Fruit fly (Drosophila melanogaster): ENCODE results near the gene CG9213.

Gene CG9213

DNA sequence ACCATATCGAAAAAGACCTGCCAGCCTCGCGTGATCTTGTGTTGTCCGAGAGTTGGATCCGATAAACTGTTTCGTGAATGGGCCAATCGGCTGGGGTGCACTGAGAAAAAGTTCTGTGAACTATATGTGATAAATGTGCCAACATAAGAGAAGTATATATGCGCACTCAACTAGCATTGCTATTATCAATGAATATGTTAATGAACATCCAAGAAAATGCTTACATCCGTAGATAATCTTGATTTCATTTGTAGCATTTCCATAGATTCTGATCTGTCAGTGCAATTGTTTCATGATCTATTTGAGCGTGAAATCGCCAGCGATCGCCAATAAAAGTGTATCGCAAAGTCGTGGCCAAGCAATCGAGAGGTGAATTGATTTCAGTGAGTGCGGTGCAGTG lies 26.9 kb upstream of the CG9213 start:
- TF ChIP-seq CTCF (optimal IDR thresholded peaks at IDR 0.05) (no peak), CG8478 (optimal IDR thresholded peaks at IDR 0.05) (no peak)

DNA sequence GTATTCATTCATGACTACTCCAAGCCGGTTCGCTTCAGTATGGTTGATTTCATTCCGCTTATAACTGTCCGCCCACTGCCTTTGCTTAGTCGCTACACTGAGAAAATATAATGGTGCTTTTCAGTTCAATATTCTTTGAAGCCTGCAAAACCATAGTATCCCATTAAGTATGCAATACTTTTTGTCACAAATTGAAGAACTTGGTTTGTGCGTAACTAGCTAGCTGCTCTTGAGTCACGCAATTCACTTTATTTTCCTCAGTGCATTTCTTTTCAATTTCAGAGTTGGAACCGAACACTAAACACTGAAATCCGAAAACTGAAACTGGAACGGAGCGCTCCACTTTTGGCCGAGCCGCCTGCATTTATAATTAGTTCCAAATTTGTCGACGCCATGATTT lies 25.4 kb upstream of the CG9213 start:
- TF ChIP-seq CTCF (optimal IDR thresholded peaks at IDR 0.05) = no peak
- no peak for TF ChIP-seq CG8478 (optimal IDR thresholded peaks at IDR 0.05)

DNA sequence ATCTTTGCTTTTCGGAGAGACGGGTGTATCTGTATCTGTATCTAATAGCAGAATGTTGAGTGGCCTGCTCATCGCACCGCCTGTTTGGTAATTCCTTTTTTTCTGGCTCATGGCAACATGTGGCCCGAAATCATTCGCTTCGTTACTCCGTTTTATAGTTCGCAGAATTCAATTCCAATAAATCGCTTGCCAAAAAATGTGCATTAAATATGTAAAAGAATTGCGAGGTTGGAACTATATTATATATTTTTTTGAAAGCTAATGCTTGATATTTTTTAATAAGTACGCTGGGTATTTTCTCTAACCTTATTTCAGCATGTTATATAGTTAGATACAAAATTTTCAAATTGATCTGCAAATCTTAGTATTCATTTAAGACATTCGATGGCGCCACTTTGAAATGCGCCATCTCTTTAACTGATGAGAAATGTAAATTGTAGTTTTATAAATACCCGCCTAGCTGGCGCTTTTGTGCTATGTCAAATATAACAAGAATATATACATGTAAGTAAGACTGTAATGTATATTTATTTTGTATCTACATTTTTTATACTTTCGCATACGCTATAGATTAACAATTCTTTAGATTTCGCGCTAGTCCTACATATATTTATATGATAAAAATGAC lies 20.0 kb upstream of the CG9213 start:
- TF ChIP-seq CG8478 (optimal IDR thresholded peaks at IDR 0.05) (no peak), CTCF (optimal IDR thresholded peaks at IDR 0.05) (peak; percentile 78 to 92)

DNA sequence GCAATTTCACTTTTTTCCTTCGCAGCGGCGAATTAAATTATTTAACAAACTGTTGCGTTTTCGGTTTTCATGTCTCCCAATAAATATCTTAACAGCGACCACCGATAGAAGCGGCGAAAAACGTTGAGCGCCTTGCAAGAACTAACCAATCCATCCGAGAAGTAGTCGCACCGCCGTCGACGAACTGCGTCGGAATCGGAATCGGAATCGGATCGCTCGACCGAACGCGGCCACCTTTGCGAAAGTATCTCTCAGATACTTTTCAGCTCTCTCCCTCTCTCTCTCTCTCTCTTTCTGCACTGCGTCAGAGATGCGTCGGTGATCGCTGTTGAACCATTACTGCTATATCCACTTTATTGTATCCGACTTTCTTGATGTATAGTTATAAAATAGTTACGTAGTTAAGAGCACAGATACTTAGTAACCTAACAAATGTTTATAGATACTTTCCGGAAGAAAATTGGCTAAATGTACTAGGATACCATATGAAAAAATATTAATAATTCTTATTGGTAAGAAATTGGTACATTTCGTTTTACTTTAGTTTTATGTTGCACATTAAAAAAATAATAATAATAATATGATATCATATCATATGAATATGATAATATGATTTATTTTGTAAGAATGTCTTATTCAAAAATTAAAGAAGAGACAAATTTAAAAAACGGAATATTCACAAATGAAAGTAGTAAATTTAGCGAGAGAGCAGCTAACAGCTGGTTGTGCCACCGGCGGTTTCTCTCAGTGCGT lies 19.3 kb upstream of the CG9213 start, which contains the start of gene Chsy:
Chsy (minus strand) TSS at position 58 of the 753 bp plus-strand sequence.
- TF ChIP-seq CG8478 (optimal IDR thresholded peaks at IDR 0.05) (no peak), CTCF (optimal IDR thresholded peaks at IDR 0.05) (no peak)

DNA sequence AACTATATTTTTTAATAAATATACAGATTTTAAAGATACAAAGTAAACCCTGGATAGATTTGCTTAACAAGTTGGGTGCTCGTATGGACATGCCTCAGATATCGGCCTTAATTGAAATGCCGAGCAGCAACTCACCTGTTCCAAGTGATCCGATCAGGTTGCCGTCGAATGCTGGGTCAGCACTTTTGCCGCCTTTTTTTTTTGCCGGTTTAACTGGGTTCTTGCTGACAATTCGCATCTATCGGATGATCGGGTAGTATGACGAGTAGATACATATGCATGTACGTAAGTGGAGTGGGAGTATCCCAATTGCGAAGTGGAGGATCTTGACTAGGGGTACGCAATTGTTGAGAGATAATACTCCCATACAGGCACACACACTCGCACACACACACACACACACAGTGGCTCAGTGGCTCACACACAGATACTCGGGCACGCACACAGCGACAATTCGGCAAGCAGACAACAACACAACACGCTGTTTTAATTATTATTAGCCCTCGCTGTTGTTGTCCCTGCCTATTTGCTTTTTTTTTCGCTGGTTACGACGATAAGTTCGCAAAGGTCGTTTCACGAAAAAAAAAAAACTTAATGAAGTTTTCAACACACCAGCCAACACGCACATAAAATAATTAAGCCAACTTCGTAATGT lies 18.6 kb upstream of the CG9213 start:
- TF ChIP-seq CTCF (optimal IDR thresholded peaks at IDR 0.05) = no peak
- no peak for TF ChIP-seq CG8478 (optimal IDR thresholded peaks at IDR 0.05)

DNA sequence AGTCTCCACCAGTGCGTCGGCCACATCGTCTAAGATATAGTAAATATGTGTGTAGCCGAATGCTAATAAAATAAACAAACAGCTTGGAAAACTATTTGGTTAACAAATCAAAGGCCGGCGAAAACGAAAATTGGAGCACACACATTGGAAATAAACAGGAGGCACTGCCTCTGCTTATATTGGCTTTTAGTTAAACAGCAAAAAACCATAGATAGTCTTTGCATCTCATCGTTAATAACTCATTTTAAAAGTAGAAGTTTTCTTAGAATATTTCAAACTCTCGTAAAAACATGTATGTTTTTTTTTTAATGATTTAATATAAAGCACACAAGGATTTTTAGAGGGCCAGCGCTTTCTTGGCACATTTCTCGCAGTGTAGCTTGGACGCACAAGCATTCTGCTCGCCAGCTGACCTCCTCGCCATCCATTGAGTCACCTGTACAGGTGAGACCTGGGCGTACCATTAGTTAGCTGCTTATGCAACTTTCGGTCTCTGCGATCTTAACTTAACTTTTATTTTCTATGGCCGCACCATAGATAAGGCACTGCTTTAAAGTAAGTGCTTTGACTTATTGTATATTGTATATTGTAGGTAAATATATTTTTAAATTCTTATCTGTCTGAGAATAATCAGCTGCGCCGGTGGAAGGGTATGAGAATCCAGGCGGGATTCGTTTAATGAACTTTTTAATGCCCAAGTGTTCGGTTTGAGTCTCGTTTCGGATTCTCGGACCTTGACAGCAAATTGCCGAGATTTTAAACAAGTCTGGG lies 17.6 kb upstream of the CG9213 start:
- TF ChIP-seq CTCF (optimal IDR thresholded peaks at IDR 0.05) (no peak), CG8478 (optimal IDR thresholded peaks at IDR 0.05) (no peak)

DNA sequence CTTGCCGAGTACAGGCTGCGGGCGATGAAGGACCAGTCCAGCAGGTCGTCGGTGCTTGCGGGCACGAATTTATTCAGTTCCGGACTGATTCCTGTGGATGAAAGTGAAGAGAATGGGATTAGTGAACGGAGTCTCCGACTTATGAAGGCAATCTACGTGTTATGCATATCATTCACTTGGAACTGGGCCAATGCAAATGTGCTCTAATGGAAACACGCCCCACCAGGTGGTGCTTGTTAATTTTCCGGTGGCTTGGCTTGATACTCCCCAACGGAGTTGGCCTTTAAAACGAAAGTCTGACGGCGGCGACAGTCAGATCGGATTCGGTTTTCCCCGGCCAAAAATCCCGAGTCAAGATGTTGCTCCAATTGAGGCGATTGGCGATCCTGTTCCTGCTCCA lies 13.1 kb upstream of the CG9213 start, which contains the start of gene Alp11:
Alp11 (plus strand) TSS at position 301 of the 400 bp plus-strand sequence.
- TF ChIP-seq CTCF (optimal IDR thresholded peaks at IDR 0.05) = no peak
- no peak for TF ChIP-seq CG8478 (optimal IDR thresholded peaks at IDR 0.05)

DNA sequence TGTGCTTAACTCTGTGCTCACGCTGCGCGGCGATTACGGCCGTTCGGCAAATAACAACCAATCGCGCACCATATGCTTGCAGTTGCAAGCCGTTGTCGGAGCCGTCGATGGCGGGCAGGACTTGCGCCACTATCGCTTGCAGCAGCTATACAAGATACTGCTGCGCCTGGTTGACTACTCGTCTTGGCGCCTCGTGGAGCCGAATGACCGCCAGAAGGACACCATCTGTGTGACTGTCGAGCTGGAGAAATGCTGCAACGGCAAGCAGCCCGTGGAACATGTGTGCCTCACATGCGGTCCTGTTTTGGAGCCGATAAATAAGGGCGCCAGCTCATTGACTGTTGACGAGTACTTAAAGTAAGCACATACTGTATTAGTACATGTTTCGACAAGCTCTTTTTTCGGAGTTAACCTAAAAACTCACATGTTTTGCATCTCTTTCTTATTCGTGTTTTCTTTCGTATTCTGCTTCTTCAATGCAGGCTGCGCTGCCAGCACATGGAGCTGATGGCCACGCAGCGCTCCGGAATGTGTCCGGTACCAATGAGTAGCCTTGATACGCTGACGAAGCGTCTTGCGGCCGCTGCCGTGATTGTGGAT lies 9.6 kb upstream of the CG9213 start:
- TF ChIP-seq CTCF (optimal IDR thresholded peaks at IDR 0.05) (no peak), CG8478 (optimal IDR thresholded peaks at IDR 0.05) (no peak)

DNA sequence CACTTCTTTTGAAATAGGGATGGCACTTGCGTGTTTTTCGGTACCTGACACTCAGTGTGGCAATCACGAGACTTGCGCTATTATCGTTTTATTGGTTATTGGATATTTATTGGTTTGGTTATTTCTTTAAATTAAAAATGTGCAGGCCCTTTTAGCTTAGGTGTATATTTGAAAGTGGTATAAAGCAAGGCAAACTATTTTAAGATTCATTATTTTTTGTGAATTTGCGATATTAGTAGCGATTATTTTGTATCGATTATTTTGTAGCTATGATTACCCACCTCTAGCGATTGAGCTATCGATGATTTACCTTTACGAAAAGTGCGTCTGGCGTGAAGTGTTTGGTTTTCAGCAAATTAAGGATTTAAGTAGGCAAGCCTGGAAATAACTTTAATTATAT lies 8.5 kb upstream of the CG9213 start, which contains the start of the genes CG9215 and CG8097:
CG9215 (minus strand) TSS at position 22 of the 400 bp plus-strand sequence.
CG8097 (plus strand) TSS at position 307 of the 400 bp plus-strand sequence.
- TF ChIP-seq CG8478 (optimal IDR thresholded peaks at IDR 0.05) (no peak), CTCF (optimal IDR thresholded peaks at IDR 0.05) (no peak)

DNA sequence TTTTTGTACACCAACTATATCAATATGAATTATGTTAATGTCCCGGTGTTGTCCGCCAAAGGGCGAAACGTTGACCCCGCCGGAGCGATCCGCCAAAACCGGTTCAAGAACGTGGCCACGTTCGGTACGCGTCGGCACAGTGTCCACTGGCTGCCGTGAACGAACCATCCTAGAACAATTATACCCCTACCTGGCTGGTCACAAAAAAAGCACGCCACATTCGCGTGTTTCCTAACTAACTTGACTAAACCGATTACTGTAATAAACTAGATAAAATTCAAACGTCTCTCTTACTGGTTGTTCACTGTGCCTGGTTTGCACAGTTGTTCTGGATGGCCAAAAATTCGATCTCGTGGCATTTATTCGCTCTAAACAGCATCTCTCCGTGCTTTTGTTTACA lies 5.2 kb upstream of the CG9213 start:
- TF ChIP-seq CTCF (optimal IDR thresholded peaks at IDR 0.05) (no peak), CG8478 (optimal IDR thresholded peaks at IDR 0.05) (no peak)

DNA sequence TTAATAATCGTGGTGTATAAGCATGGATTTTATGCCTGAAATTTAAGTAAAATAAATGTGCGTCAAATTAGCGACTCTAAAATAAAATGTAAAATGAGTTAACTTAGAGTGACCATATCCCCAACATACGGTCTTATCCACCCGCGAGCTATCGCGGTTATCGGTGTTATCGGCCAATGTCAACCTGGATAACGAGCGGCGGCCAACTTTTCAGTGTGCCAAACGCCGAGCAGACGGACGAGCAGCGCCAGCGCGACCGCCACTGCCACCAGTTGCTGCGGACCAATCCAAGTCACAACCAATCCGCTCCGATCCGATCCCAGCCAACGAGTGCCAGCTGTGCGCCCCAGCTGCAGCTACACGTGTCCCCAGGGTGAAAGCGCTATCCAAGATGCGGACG lies 3.7 kb upstream of the CG9213 start, which contains the start of the genes cerv and CG7872:
cerv (minus strand) TSS at position 129 of the 400 bp plus-strand sequence.
CG7872 (plus strand) TSS at position 163 of the 400 bp plus-strand sequence.
- TF ChIP-seq CTCF (optimal IDR thresholded peaks at IDR 0.05) (peak in 1 of 2 experiments; percentile 2), CG8478 (optimal IDR thresholded peaks at IDR 0.05) (no peak)

DNA sequence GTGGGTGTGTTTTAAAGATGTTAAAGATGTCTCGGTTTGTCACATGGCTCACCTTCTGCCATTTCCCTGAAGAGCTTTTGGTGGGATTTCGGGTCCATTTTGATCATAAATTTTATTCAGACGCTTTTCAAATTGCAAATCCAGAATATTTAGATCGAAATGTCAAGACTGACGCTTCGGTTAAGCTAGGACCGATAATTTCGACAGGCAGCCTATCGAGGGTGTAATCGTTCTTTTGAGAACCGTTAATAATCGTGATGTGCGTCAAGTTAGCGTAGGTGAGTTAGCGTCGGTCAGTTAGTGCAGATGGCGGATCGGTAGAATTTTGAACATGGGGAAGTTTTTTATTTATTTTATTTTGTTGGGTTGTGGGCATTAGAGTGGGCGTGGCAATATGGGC lies 1.2 kb upstream of the CG9213 start, which contains the start of gene CG42299:
CG42299 (minus strand) TSS at position 127 of the 400 bp plus-strand sequence.
- TF ChIP-seq CTCF (optimal IDR thresholded peaks at IDR 0.05) (no peak), CG8478 (optimal IDR thresholded peaks at IDR 0.05) (no peak)

DNA sequence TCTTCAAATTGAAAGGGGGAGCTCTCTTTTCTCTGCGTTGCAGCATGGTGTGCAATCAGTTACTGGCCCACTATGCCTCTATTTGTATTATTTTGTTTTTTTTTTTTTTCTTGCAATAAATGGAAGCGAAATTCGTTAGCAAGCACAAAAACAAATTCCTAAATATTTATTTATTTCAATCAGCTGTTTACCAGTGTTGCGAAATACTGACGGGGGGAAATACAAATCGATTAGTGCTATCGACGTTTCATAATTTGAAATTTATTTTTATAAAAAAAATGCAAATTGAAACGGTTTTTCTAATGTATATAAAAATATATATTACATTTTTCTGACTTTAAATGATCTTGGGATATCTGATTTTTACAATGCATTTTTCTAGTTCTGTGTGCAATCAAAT lies 2.4 kb downstream of the CG9213 start, which contains the start of gene CG15643:
CG15643 (minus strand) TSS at position 211 of the 400 bp plus-strand sequence.
- TF ChIP-seq CTCF (optimal IDR thresholded peaks at IDR 0.05) (no peak), CG8478 (optimal IDR thresholded peaks at IDR 0.05) (no peak)

DNA sequence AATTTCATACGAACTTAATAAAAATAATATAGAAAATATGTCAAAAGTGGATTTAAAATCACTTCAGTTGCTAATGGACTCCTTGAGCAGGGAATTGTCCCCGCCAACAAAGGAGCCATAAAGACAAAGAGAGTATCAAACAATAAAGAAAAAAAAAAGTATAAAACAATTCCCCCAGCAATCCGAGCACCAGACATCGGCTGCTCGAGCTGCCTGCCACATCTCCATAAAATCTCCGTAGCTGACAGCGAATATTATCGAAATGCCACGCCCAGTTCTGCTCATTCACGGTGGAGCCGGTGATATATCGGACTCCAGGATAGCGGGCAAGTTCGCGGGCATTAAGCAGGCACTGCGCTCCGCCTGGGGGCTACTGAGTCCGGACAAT lies 5.4 kb downstream of the CG9213 start, which contains the start of gene CG7860:
CG7860 (plus strand) TSS at position 11 of the 388 bp plus-strand sequence.
- TF ChIP-seq CG8478 (optimal IDR thresholded peaks at IDR 0.05) (no peak), CTCF (optimal IDR thresholded peaks at IDR 0.05) (no peak)

Data from S2 (cell line).